Fruit fly (Drosophila melanogaster) whole organism, prepupa: Measurements from ENCODE around the gene CG15824.

Source experiments
- CG3919 ChIP-seq: fragments of 200-800 bp; sonication (Bioruptor generic); optimal IDR thresholded peaks from 3 replicates; lab custom pipeline; 2016; ENCODE audit warnings: missing biosample characterization, missing genetic modification characterization
- CG6163 ChIP-seq: fragments of 200-800 bp; sonication (Bioruptor generic); IDR thresholded peaks from 3 replicates; pipeline ENCODE4 v1.3.6; 2022; ENCODE audit warnings: missing biosample characterization, missing genetic modification characterization
- CG6276 ChIP-seq: fragments of 200-800 bp; sonication (Bioruptor generic); optimal IDR thresholded peaks from 2 replicates; lab custom pipeline; 2017; ENCODE audit warnings: missing biosample characterization, mild to moderate bottlenecking, missing genetic modification characterization
- CG8319 ChIP-seq: fragments of 200-800 bp; sonication (Bioruptor generic); optimal IDR thresholded peaks from 3 replicates; lab custom pipeline; 2016; ENCODE audit warnings: missing biosample characterization, missing genetic modification characterization
- Smox ChIP-seq: fragments of 200-800 bp; sonication (Bioruptor generic); optimal IDR thresholded peaks from 3 replicates; lab custom pipeline; 2016; ENCODE audit warnings: missing biosample characterization, missing genetic modification characterization
- Sox102F ChIP-seq: fragments of 200-800 bp; sonication (Bioruptor generic); optimal IDR thresholded peaks from 2 replicates; lab custom pipeline; 2016; ENCODE audit warnings: missing biosample characterization, mild to moderate bottlenecking, missing genetic modification characterization
- Sox14 ChIP-seq: fragments of 200-800 bp; sonication (Bioruptor generic); optimal IDR thresholded peaks from 3 replicates; lab custom pipeline; 2016; ENCODE audit warnings: missing biosample characterization, missing genetic modification characterization
- dac ChIP-seq: fragments of 200-800 bp; sonication (Bioruptor generic); optimal IDR thresholded peaks from 2 replicates; lab custom pipeline; 2017; ENCODE audit warnings: missing biosample characterization, mild to moderate bottlenecking, missing genetic modification characterization
- ss ChIP-seq, 2 experiments: fragments of 200-800 bp; sonication (Bioruptor generic); optimal IDR thresholded peaks; 2 replicates in 1 of 2; 3 replicates in 1 of 2; lab custom pipeline; 2017 to 2018; ENCODE audit warnings: mild to moderate bottlenecking in 2 of 2, missing biosample characterization in 2 of 2, missing genetic modification characterization in 2 of 2, moderate library complexity in 1 of 2
- svp ChIP-seq: fragments of 200-800 bp; sonication (Bioruptor generic); peaks from one replicate; lab custom pipeline; 2016; ENCODE audit warnings: missing biosample characterization, missing genetic modification characterization

- TF ChIP-seq svp (GFP tag; lab: Kevin White, UChicago) (peak; percentile 83), CG6276 (GFP tag; lab: Kevin White, UChicago) (peak; percentile 71), CG6163 (GFP tag; lab: Robert Waterston, UW) (peak; percentile 45; the same call in 2 of the 3 replicates), ss (GFP tag; optimal IDR thresholded peaks at IDR 0.05; lab: Kevin White, UChicago) (no peak), Sox14 (GFP tag; lab: Kevin White, UChicago) (peak; percentile 27), Sox102F (peak; percentile 14), dac (GFP tag; lab: Kevin White, UChicago) (no peak), CG3919 (peak; percentile 55), Smox (GFP tag; lab: Kevin White, UChicago) (peak; percentile 44), CG8319 (GFP tag; lab: Kevin White, UChicago) (peak; percentile 27)
Observed at dm6 chr2L:847189-847987, 37.6 kb downstream of the CG15824 start.
